Worm (Caenorhabditis elegans): Measurements from ENCODE around the gene Y50D4A.6.
A peak's percentile ranks its signal among the peaks of the same experiment; 100 is the strongest.

Y50D4A.6 gene

ce11 chrV:1165090-1165761, 33.8 kb downstream of the Y50D4A.6 start, which contains the start of gene ptr-16:
Gene ptr-16 (plus strand): TSS chrV:1165711.
- TF ChIP-seq ceh-48 (tag; optimal IDR thresholded peaks at IDR 0.05) (no peak), dve-1 (tag; optimal IDR thresholded peaks at IDR 0.05) (peak; percentile 78)

DNA sequence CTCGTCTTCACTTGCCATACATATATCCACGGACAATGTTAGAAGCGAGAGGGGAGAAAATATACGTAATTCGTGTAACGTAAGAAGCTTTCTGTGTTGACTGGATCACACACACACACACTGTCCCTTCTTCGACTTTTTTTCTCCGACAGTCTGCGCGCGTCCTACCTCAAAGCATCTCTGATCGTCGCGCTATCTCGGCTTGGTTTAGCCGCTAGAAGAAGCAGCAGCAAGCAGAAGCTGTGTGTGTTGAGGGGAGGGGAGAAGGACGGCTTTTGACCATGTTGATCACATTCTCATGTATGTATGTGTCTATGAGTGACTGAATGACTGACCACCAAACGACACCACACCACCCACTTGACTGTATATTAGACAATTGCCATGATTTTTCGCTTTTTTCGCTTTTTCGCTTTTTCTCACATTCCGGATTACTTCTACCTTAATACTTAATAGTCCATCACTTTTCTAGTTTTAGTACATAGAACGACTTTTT, 34.8 kb downstream of the Y50D4A.6 start, which contains the start of gene T21H3.5:
Gene T21H3.5 (minus strand): TSS at position 98 of the 496 bp plus-strand sequence.
- TF ChIP-seq pag-3 (tag; optimal IDR thresholded peaks at IDR 0.05; ENCODE audit: borderline replicate concordance) (no peak), ceh-19 (GFP tag; optimal IDR thresholded peaks at IDR 0.05) (no peak)

DNA sequence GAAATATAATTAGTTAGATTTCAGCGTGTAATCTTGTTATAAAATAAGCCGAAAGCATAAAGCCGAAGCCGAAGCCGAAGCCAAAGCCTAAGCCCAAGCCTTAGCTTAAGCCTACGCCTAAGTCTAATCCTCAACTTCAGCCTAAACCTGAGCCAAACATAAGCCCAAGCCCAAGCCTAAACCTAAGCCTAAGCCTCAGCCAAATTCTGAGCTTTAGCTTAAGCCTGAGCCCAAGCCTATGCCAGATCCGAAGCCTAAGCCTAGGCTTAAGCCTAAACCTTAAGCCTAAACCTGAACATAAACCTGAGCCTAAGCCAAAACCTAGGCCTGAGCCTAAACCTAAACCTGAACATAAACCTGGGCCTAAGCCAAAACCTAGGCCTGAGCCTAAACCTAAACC, 38.4 kb downstream of the Y50D4A.6 start:
- TF ChIP-seq sox-4 (tag; optimal IDR thresholded peaks at IDR 0.05) (no peak), fax-1 (tag; optimal IDR thresholded peaks at IDR 0.05) (no peak), pha-4 (tag; optimal IDR thresholded peaks at IDR 0.05) (no peak), che-1 (tag; optimal IDR thresholded peaks at IDR 0.05) (no peak), dve-1 (tag; optimal IDR thresholded peaks at IDR 0.05) (peak; percentile 79), ets-4 (tag; optimal IDR thresholded peaks at IDR 0.05) (no peak), lin-11 (tag; optimal IDR thresholded peaks at IDR 0.05) (no peak), elt-4 (tag; optimal IDR thresholded peaks at IDR 0.05) (no peak)

DNA sequence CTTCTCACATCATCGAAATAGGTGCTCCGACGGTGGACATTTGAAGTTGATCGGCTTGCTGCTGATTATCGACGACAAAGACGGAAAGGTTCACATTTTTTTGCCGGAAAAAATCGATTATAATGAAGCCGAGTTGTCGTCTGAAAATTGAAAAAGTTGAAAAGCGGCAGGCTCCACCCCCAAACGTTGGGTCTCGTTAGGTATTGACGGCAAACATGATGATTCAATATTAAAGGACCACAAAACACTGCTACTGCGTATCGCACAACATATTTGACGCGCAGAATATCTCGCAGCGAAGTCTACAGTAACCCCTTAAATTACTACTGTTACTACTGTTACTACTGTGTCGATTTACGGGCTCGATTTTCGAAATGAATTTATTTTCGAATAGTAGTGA, 40.8 kb downstream of the Y50D4A.6 start:
- TF ChIP-seq ama-1 (optimal IDR thresholded peaks at IDR 0.05): peak; percentile 56
- TF ChIP-seq sox-4 (tag; optimal IDR thresholded peaks at IDR 0.05): no peak

ce11 chrV:1157443-1157842, 41.6 kb downstream of the Y50D4A.6 start:
- TF ChIP-seq ceh-14 (tag; optimal IDR thresholded peaks at IDR 0.05) (no peak), odd-2 (tag; optimal IDR thresholded peaks at IDR 0.05) (no peak), ztf-16 (tag; optimal IDR thresholded peaks at IDR 0.05) (no peak), nhr-232 (tag; optimal IDR thresholded peaks at IDR 0.05) (no peak), fkh-10 (GFP tag; optimal IDR thresholded peaks at IDR 0.05) (no peak), K02D7.2 (tag; optimal IDR thresholded peaks at IDR 0.05) (no peak), fkh-6 (tag; optimal IDR thresholded peaks at IDR 0.05) (no peak), ceh-22 (tag; optimal IDR thresholded peaks at IDR 0.05) (no peak), madf-2 (tag; optimal IDR thresholded peaks at IDR 0.05) (no peak), unc-3 (GFP tag; conservative IDR thresholded peaks at IDR 0.05) (no peak), unc-3 (tag; optimal IDR thresholded peaks at IDR 0.05) (no peak), T23F11.4 (GFP tag; optimal IDR thresholded peaks at IDR 0.05) (no peak), fax-1 (tag; optimal IDR thresholded peaks at IDR 0.05) (no peak)

DNA sequence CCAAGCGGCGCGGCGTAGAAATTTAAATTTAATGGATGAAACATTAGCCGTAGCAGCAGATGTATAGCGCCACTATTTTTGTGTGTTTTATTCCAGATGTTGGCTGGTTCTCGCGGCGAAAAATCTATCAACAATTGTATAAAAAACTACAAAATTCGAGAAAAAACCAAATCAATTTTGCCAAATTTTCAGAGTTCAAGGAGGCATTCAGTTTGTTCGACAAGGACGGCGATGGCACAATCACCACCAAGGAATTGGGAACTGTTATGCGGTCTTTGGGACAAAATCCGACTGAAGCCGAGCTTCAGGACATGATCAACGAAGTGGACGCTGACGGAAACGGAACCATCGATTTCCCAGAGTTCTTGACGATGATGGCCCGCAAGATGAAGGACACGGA, 42.6 kb downstream of the Y50D4A.6 start:
- TF ChIP-seq ceh-6 (GFP tag; optimal IDR thresholded peaks at IDR 0.05) (no peak), nhr-232 (tag; optimal IDR thresholded peaks at IDR 0.05) (no peak), hlh-6 (tag; optimal IDR thresholded peaks at IDR 0.05) (no peak), unc-3 (GFP tag; conservative IDR thresholded peaks at IDR 0.05) (no peak), unc-3 (tag; optimal IDR thresholded peaks at IDR 0.05) (no peak), elt-4 (tag; optimal IDR thresholded peaks at IDR 0.05) (no peak), pha-4 (tag; optimal IDR thresholded peaks at IDR 0.05) (no peak), madf-2 (tag; optimal IDR thresholded peaks at IDR 0.05) (no peak), zip-5 (tag; optimal IDR thresholded peaks at IDR 0.05) (no peak), ceh-14 (tag; optimal IDR thresholded peaks at IDR 0.05) (no peak), dve-1 (tag; optimal IDR thresholded peaks at IDR 0.05) (no peak)

DNA sequence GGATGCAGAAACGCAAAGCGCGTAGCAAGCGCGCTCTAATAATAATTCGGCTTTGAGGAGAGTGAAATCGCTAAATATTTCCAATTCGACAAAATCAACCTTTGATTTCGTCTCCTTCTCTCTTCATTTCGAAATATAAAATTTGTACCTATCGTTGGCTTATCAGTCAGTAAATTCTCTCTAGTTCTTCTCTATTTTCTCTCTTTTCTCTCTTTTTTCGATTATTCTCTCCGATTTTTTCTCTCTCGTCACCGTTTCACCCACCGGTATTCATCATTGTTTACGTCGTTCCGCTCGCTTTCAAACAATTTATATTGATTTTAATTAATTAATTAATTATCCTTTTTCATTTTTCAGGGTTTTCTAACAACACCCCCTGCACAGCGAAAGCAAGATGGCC, 43.2 kb downstream of the Y50D4A.6 start, which contains the start of gene cmd-1:
Gene cmd-1 (plus strand): TSS at position 358 of the 400 bp plus-strand sequence.
- TF ChIP-seq ceh-48 (tag; optimal IDR thresholded peaks at IDR 0.05): no peak
- peak; percentile 12 for TF ChIP-seq unc-55 (GFP tag; optimal IDR thresholded peaks at IDR 0.05)

All from whole organism, late embryonic.